Fruit fly (Drosophila melanogaster) whole organism, embryonic: Measurements from ENCODE around the gene CG15473.
A peak's percentile ranks its signal among the peaks of the same experiment; 100 is the strongest.

Experiments
- BEAF-32 ChIP-seq: fragments of 200-800 bp; sonication (Bioruptor generic); optimal IDR thresholded peaks from 3 replicates; lab custom pipeline; 2017; ENCODE audit warnings: missing biosample characterization, missing genetic modification characterization, mild to moderate bottlenecking, moderate library complexity, missing genetic modification reagents
- CG11093 ChIP-seq: fragments of 200-800 bp; sonication (Bioruptor generic); IDR thresholded peaks from 3 replicates; pipeline ENCODE4 v1.3.6; 2022; ENCODE audit warnings: missing biosample characterization, missing genetic modification characterization
- CG11247 ChIP-seq: fragments of 200-800 bp; sonication (Bioruptor generic); IDR thresholded peaks from 2 replicates; pipeline ENCODE4 v1.3.6; 2022; ENCODE audit warnings: missing biosample characterization, missing genetic modification characterization
- CG12104 ChIP-seq: fragments of 200-800 bp; sonication (Bioruptor generic); optimal IDR thresholded peaks from 3 replicates; lab custom pipeline; 2016; ENCODE audit warnings: missing biosample characterization, missing genetic modification characterization
- CG12219 ChIP-seq: fragments of 200-800 bp; sonication (Bioruptor generic); optimal IDR thresholded peaks from 3 replicates; lab custom pipeline; 2018; ENCODE audit warnings: missing biosample characterization, mild to moderate bottlenecking, missing genetic modification characterization
- CG12391 ChIP-seq: fragments of 200-800 bp; sonication (Bioruptor generic); optimal IDR thresholded peaks from 3 replicates; lab custom pipeline; 2018; ENCODE audit warnings: missing biosample characterization, mild to moderate bottlenecking, missing genetic modification characterization, moderate library complexity
- CG13296 ChIP-seq: fragments of 200-800 bp; sonication (Bioruptor generic); optimal IDR thresholded peaks from 3 replicates; lab custom pipeline; 2018; ENCODE audit warnings: missing biosample characterization, mild to moderate bottlenecking, missing genetic modification characterization
- CG14667 ChIP-seq: fragments of 200-800 bp; sonication (Bioruptor generic); IDR thresholded peaks from 2 replicates; pipeline ENCODE4 v1.3.6; 2022; ENCODE audit warnings: missing biosample characterization, missing genetic modification characterization
- CG17359 ChIP-seq: fragments of 200-800 bp; sonication (Bioruptor generic); optimal IDR thresholded peaks from 3 replicates; lab custom pipeline; 2018; ENCODE audit warnings: missing biosample characterization, mild to moderate bottlenecking, missing genetic modification characterization, moderate library complexity
- CG2120 ChIP-seq: fragments of 200-800 bp; sonication (Bioruptor generic); optimal IDR thresholded peaks from 3 replicates; lab custom pipeline; 2016; ENCODE audit warnings: missing biosample characterization, missing genetic modification characterization
- CG2202 ChIP-seq: fragments of 200-800 bp; sonication (Bioruptor generic); optimal IDR thresholded peaks from 2 replicates; lab custom pipeline; 2018; ENCODE audit warnings: missing biosample characterization, mild to moderate bottlenecking, missing genetic modification characterization
- CG2889 ChIP-seq: fragments of 200-800 bp; sonication (Bioruptor generic); IDR thresholded peaks from 3 replicates; pipeline ENCODE4 v1.3.6; 2022; ENCODE audit warnings: missing biosample characterization, missing genetic modification characterization
- CG5953 ChIP-seq: fragments of 200-800 bp; sonication (Bioruptor generic); IDR thresholded peaks from 2 replicates; pipeline ENCODE4 v1.3.6; 2022; ENCODE audit warnings: missing biosample characterization, missing genetic modification characterization
- CG7963 ChIP-seq: fragments of 200-800 bp; sonication (Bioruptor generic); IDR thresholded peaks from 3 replicates; pipeline ENCODE4 v1.3.6; 2022; ENCODE audit warnings: missing biosample characterization, missing genetic modification characterization; ENCODE audit not compliant: partially characterized antibody
- CG8944 ChIP-seq: fragments of 200-800 bp; sonication (Bioruptor generic); optimal IDR thresholded peaks from 3 replicates; lab custom pipeline; 2016; ENCODE audit warnings: missing biosample characterization, missing genetic modification characterization
- D19A ChIP-seq: fragments of 200-800 bp; optimal IDR thresholded peaks from 3 replicates; lab custom pipeline; 2019; ENCODE audit warnings: missing biosample characterization, mild to moderate bottlenecking, missing genetic modification characterization, moderate library complexity
- Dbx ChIP-seq: fragments of 200-800 bp; sonication (Bioruptor generic); IDR thresholded peaks from 3 replicates; pipeline ENCODE4 v1.3.6; 2022; ENCODE audit warnings: missing biosample characterization, missing genetic modification characterization
- Dfd ChIP-seq, 2 experiments: fragments of >200 bp; optimal IDR thresholded peaks; 2 replicates each; lab custom pipeline; 2017; ENCODE audit warnings: missing biosample characterization in 2 of 2, missing genetic modification characterization in 2 of 2
- Dip2 ChIP-seq: fragments of 200-800 bp; sonication (Bioruptor generic); IDR thresholded peaks from 2 replicates; pipeline ENCODE4 v1.3.6; 2022; ENCODE audit warnings: missing biosample characterization, missing genetic modification characterization
- Dref ChIP-seq: fragments of 200-800 bp; sonication (Bioruptor generic); IDR thresholded peaks from 2 replicates; pipeline ENCODE4 v1.3.6; 2022; ENCODE audit warnings: missing biosample characterization, missing genetic modification characterization
- Eip74EF ChIP-seq, 2 experiments: fragments of 200-800 bp in 1 of 2; fragments of >200 bp in 1 of 2; sonication (Bioruptor generic) in 1 of 2; optimal IDR thresholded peaks; 2 replicates each; lab custom pipeline; 2017 to 2019; ENCODE audit warnings: missing biosample characterization in 2 of 2, missing genetic modification characterization in 2 of 2, mild to moderate bottlenecking in 1 of 2, moderate library complexity in 1 of 2
- Ets65A ChIP-seq: fragments of 200-800 bp; sonication (Bioruptor generic); peaks from one replicate; lab custom pipeline; 2016; ENCODE audit warnings: missing biosample characterization, missing genetic modification characterization
- H15 ChIP-seq: fragments of 200-800 bp; sonication (Bioruptor generic); IDR thresholded peaks from 3 replicates; pipeline ENCODE4 v1.3.6; 2022; ENCODE audit warnings: missing biosample characterization, missing genetic modification characterization
- Hsf ChIP-seq: fragments of 200-800 bp; sonication (Bioruptor generic); optimal IDR thresholded peaks from 3 replicates; lab custom pipeline; 2016; ENCODE audit warnings: missing biosample characterization, missing genetic modification characterization
- Jarid2 ChIP-seq: fragments of 200-800 bp; sonication (Bioruptor generic); optimal IDR thresholded peaks from 3 replicates; lab custom pipeline; 2017; ENCODE audit warnings: mild to moderate bottlenecking, missing biosample characterization, missing genetic modification reagents, missing genetic modification characterization
- Lpt ChIP-seq: fragments of >200 bp; optimal IDR thresholded peaks from 2 replicates; lab custom pipeline; 2018; ENCODE audit warnings: missing biosample characterization, missing genetic modification characterization
- Med ChIP-seq: fragments of 200-800 bp; sonication (Bioruptor generic); peaks from one replicate; lab custom pipeline; 2016; ENCODE audit warnings: missing biosample characterization, missing genetic modification characterization, mild to moderate bottlenecking, inconsistent platforms, moderate library complexity
- Neu2 ChIP-seq: fragments of 200-800 bp; sonication (Bioruptor generic); optimal IDR thresholded peaks from 3 replicates; lab custom pipeline; 2016; ENCODE audit warnings: missing biosample characterization, missing genetic modification characterization, borderline replicate concordance
- Ravus ChIP-seq: fragments of 200-800 bp; sonication (Bioruptor generic); IDR thresholded peaks from 2 replicates; pipeline ENCODE4 v1.3.6; 2022; ENCODE audit warnings: missing biosample characterization, missing genetic modification characterization
- Scr ChIP-seq: fragments of 200-800 bp; sonication (Bioruptor generic); IDR thresholded peaks from 2 replicates; pipeline ENCODE4 v1.3.6; 2022; ENCODE audit warnings: missing biosample characterization, missing genetic modification characterization; ENCODE audit not compliant: partially characterized antibody
- Usf ChIP-seq: fragments of 200-800 bp; sonication (Bioruptor generic); optimal IDR thresholded peaks from 2 replicates; lab custom pipeline; 2017; ENCODE audit warnings: missing genotype, missing biosample characterization, missing genetic modification characterization
- ac ChIP-seq: fragments of 200-800 bp; sonication (Bioruptor generic); optimal IDR thresholded peaks from 3 replicates; lab custom pipeline; 2017; ENCODE audit warnings: missing biosample characterization, mild to moderate bottlenecking, missing genetic modification characterization
- ap ChIP-seq: fragments of 200-800 bp; sonication (Bioruptor generic); IDR thresholded peaks from 2 replicates; pipeline ENCODE4 v1.3.6; 2022; ENCODE audit warnings: missing biosample characterization, missing genetic modification characterization
- br ChIP-seq: fragments of >200 bp; optimal IDR thresholded peaks from 2 replicates; lab custom pipeline; 2017
- ems ChIP-seq: fragments of 200-800 bp; sonication (Bioruptor generic); optimal IDR thresholded peaks from 3 replicates; lab custom pipeline; 2016; ENCODE audit warnings: missing biosample characterization, missing genetic modification characterization
- eve ChIP-seq, 2 experiments: fragments of >200 bp; optimal IDR thresholded peaks; 2 replicates each; lab custom pipeline; 2017; ENCODE audit warnings: missing biosample characterization in 2 of 2, missing genetic modification characterization in 2 of 2
- exex ChIP-seq: fragments of 200-800 bp; sonication (Bioruptor generic); optimal IDR thresholded peaks from 4 replicates; lab custom pipeline; 2018; ENCODE audit warnings: missing biosample characterization, mild to moderate bottlenecking, missing genetic modification characterization, moderate library complexity
- eyg ChIP-seq: fragments of 200-800 bp; sonication (Bioruptor generic); optimal IDR thresholded peaks from 3 replicates; lab custom pipeline; 2016; ENCODE audit warnings: missing biosample characterization, missing genetic modification characterization
- gcm2 ChIP-seq: fragments of 200-800 bp; sonication (Bioruptor generic); optimal IDR thresholded peaks from 2 replicates; lab custom pipeline; 2016; ENCODE audit warnings: missing biosample characterization, missing genetic modification characterization
- gfzf ChIP-seq: fragments of 200-800 bp; sonication (Bioruptor generic); optimal IDR thresholded peaks from 2 replicates; lab custom pipeline; 2016; ENCODE audit warnings: missing biosample characterization, mild to moderate bottlenecking, missing genetic modification characterization, moderate library complexity
- gsb-n ChIP-seq: fragments of 200-800 bp; sonication (Bioruptor generic); optimal IDR thresholded peaks from 3 replicates; lab custom pipeline; 2018; ENCODE audit warnings: missing biosample characterization, mild to moderate bottlenecking, missing genetic modification characterization
- jing ChIP-seq: fragments of 200-800 bp; sonication (Bioruptor generic); optimal IDR thresholded peaks from 2 replicates; lab custom pipeline; 2018; ENCODE audit warnings: missing biosample characterization, mild to moderate bottlenecking, missing genetic modification characterization
- jumu ChIP-seq: fragments of 200-800 bp; sonication (Bioruptor generic); optimal IDR thresholded peaks from 3 replicates; lab custom pipeline; 2016; ENCODE audit warnings: missing biosample characterization, missing genetic modification characterization
- ken ChIP-seq: fragments of 200-800 bp; sonication (Bioruptor generic); IDR thresholded peaks from 3 replicates; pipeline ENCODE4 v1.3.6; 2022; ENCODE audit warnings: missing biosample characterization, missing genetic modification characterization
- klu ChIP-seq: fragments of 200-800 bp; sonication (Bioruptor generic); IDR thresholded peaks from 2 replicates; pipeline ENCODE4 v1.3.6; 2022; ENCODE audit warnings: missing biosample characterization, missing genetic modification characterization
- sima ChIP-seq: fragments of 200-800 bp; sonication (Bioruptor generic); optimal IDR thresholded peaks from 2 replicates; lab custom pipeline; 2016; ENCODE audit warnings: missing biosample characterization, missing genetic modification characterization
- slbo ChIP-seq: fragments of 200-800 bp; sonication (Bioruptor generic); IDR thresholded peaks from 2 replicates; pipeline ENCODE4 v1.3.6; 2022; ENCODE audit warnings: missing biosample characterization, missing genetic modification characterization
- unc-4 ChIP-seq: fragments of 200-800 bp; sonication (Bioruptor generic); IDR thresholded peaks from 2 replicates; pipeline ENCODE4 v1.3.6; 2022; ENCODE audit warnings: missing biosample characterization, missing genetic modification characterization; ENCODE audit not compliant: partially characterized antibody
- unpg ChIP-seq: fragments of 200-800 bp; sonication (Bioruptor generic); optimal IDR thresholded peaks from 3 replicates; lab custom pipeline; 2018; ENCODE audit warnings: missing biosample characterization, mild to moderate bottlenecking, missing genetic modification characterization, moderate library complexity
- zfh2 ChIP-seq: fragments of 200-800 bp; sonication (Bioruptor generic); optimal IDR thresholded peaks from 2 replicates; lab custom pipeline; 2016; ENCODE audit warnings: missing biosample characterization, missing genetic modification characterization

Gene CG15473

DNA sequence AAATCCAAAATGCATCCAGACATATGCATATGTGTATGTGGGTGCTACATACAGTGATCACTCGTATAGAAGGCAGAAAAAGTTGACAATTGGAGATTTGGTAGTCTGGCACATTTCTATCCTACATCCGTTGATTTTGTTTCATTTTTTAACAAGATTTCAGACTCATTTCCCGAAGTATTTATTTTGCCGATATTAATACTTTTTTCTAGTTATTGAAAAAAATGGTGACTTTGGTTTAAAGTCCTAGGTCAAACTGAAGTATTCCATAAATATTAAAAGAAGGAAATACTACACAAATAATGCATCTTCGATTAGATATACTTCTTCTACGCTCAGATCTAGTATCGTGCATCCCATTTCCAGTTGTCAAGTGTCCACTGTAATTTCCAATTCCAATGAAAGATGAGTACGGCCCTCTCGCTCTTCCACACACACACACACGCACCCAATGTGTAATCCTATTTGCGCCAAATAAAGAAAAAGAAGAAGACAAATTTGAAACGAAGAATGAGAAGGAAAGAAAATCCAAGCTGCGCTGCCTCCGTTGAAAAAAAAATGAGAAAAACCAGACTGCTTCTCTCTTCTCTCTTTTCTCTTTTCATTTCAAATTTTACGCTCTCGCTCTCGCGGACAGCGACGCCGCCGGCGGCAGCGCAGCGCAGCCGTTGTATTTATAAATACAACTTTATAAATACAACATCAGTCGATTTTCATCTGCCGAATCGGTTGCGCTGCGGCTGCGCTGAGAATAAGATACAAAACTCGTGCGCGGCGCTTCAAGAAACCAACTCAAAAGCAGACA, 37.2 kb downstream of the CG15473 start, which contains the start of gene peb (continued):
- no peak for TF ChIP-seq Ravus (GFP tag; lab: Robert Waterston, UW)
- TF ChIP-seq exex (tag; lab: Kevin White, UChicago): no peak
- TF ChIP-seq CG5953 (GFP tag; lab: Robert Waterston, UW): no peak
- peak; percentile 41 for TF ChIP-seq CG12391 (tag; lab: Kevin White, UChicago)
- TF ChIP-seq sima: no peak
- peak in 1 of 2 experiments; percentile 60 for TF ChIP-seq Eip74EF (GFP tag; optimal IDR thresholded peaks at IDR 0.05; lab: Kevin White, UChicago)
- peak; percentile 33 for TF ChIP-seq ac (GFP tag; lab: Kevin White, UChicago)
- TF ChIP-seq CG2120: no peak
- TF ChIP-seq CG8944 (GFP tag; lab: Kevin White, UChicago): peak; percentile 24
- 0 out of 3 replicates have a peak, but pooled peaks have one; percentile 41 for TF ChIP-seq H15
- peak; percentile 66 for TF ChIP-seq Med (GFP tag; lab: Kevin White, UChicago)
- peak; percentile 26 for TF ChIP-seq ems
- TF ChIP-seq Dref (GFP tag; lab: Robert Waterston, UW): no peak
- TF ChIP-seq Usf (GFP tag; lab: Kevin White, UChicago): peak; percentile 32
- 0 out of 2 replicates have a peak, but pooled peaks have one; percentile 40 for TF ChIP-seq ap (GFP tag; lab: Robert Waterston, UW)
- no peak for TF ChIP-seq jing
- TF ChIP-seq CG2202 (tag; lab: Kevin White, UChicago): peak; percentile 22
- no peak for TF ChIP-seq Dip2 (GFP tag; lab: Robert Waterston, UW)
- TF ChIP-seq CG13296: no peak
- no peak for TF ChIP-seq Dbx (GFP tag; lab: Robert Waterston, UW)
- TF ChIP-seq unc-4 (GFP tag; lab: Robert Waterston, UW): 0 out of 2 replicates have a peak, but pooled peaks have one; percentile 29
- TF ChIP-seq Ets65A (GFP tag; lab: Kevin White, UChicago): peak; percentile 78
- 0 out of 2 replicates have a peak, but pooled peaks have one; percentile 22 for TF ChIP-seq Scr (GFP tag; lab: Robert Waterston, UW)
- peak; percentile 56 for TF ChIP-seq jumu (GFP tag; lab: Kevin White, UChicago)
- no peak for TF ChIP-seq CG12104 (GFP tag; lab: Kevin White, UChicago)
- TF ChIP-seq gfzf (GFP tag; lab: Kevin White, UChicago): no peak
- TF ChIP-seq eve (GFP tag; optimal IDR thresholded peaks at IDR 0.05; lab: Kevin White, UChicago): peak in 1 of 2 experiments; percentile 62
- no peak for TF ChIP-seq eyg (GFP tag; lab: Kevin White, UChicago)
- TF ChIP-seq klu (GFP tag; lab: Robert Waterston, UW): no peak
- no peak for TF ChIP-seq gcm2 (GFP tag; lab: Kevin White, UChicago)
- TF ChIP-seq BEAF-32 (GFP tag; lab: Kevin White, UChicago): no peak
- TF ChIP-seq CG14667 (GFP tag; lab: Robert Waterston, UW): no peak
- TF ChIP-seq CG7963 (GFP tag; lab: Robert Waterston, UW): no peak
- no peak for TF ChIP-seq CG2889 (GFP tag; lab: Robert Waterston, UW)
- TF ChIP-seq unpg (GFP tag; lab: Kevin White, UChicago): no peak
- TF ChIP-seq CG12219 (GFP tag; lab: Kevin White, UChicago): no peak
- TF ChIP-seq D19A (tag; lab: Kevin White, UChicago): peak; percentile 18
- no peak for TF ChIP-seq zfh2 (GFP tag; lab: Kevin White, UChicago)
- TF ChIP-seq ken: peak; percentile 21; the same call in 1 of the 3 replicates
- no peak for TF ChIP-seq br (lab: Kevin White, UChicago)
- TF ChIP-seq slbo (GFP tag; lab: Robert Waterston, UW): no peak
- TF ChIP-seq Hsf: peak; percentile 51
- TF ChIP-seq Lpt (GFP tag; lab: Kevin White, UChicago): no peak
- TF ChIP-seq CG17359 (tag; lab: Kevin White, UChicago): no peak
- TF ChIP-seq gsb-n (tag; lab: Kevin White, UChicago): peak; percentile 44
- peak; percentile 49; the same call in 1 of the 3 replicates for TF ChIP-seq CG11093 (GFP tag; lab: Robert Waterston, UW)
- TF ChIP-seq CG11247 (GFP tag; lab: Robert Waterston, UW): no peak
- no peak for TF ChIP-seq Neu2
- TF ChIP-seq Dfd (GFP tag; optimal IDR thresholded peaks at IDR 0.05; lab: Kevin White, UChicago): no peak
- peak; percentile 94 for TF ChIP-seq Jarid2 (GFP tag; lab: Kevin White, UChicago)
